Worm (Caenorhabditis elegans) whole organism, midembryonic: ENCODE results near the gene C14A4.7.

ENCODE experiments used
- T22C8.4 ChIP-seq: fragments of 200-800 bp; sonication (Bioruptor generic); IDR thresholded peaks from 2 replicates; pipeline ENCODE4 v1.3.6; 2022; ENCODE audit warnings: missing genetic modification characterization, missing compliant biosample characterization
- cog-1 ChIP-seq: sonication (generic microtip); optimal IDR thresholded peaks from 2 replicates; lab custom pipeline; 2016; ENCODE audit warnings: missing genetic modification characterization, missing compliant biosample characterization
- flt-1 ChIP-seq: fragments of 200-800 bp; sonication (Bioruptor generic); IDR thresholded peaks from 2 replicates; pipeline ENCODE4 v1.3.6; 2022; ENCODE audit warnings: missing genetic modification characterization, missing compliant biosample characterization
- klf-2 ChIP-seq: fragments of 200-800 bp; sonication (Bioruptor generic); conservative IDR thresholded peaks from 2 replicates; pipeline ENCODE4 v1.3.6; 2022; ENCODE audit warnings: missing genetic modification reagents, missing genetic modification characterization, missing compliant biosample characterization
- med-1 ChIP-seq: sonication (generic microtip); optimal IDR thresholded peaks from 2 replicates; lab custom pipeline; 2017; ENCODE audit warnings: missing genetic modification characterization, mild to moderate bottlenecking, missing compliant biosample characterization, antibody characterized with exemption, missing genetic modification reagents; ENCODE audit not compliant: insufficient read depth
- ref-1 ChIP-seq: fragments of 200-800 bp; sonication (Bioruptor generic); conservative IDR thresholded peaks from 2 replicates; pipeline ENCODE4 v1.3.6; 2022; ENCODE audit warnings: missing genetic modification reagents, missing genetic modification characterization, missing compliant biosample characterization
- tab-1 ChIP-seq: fragments of 200-800 bp; sonication (Bioruptor generic); IDR thresholded peaks from 2 replicates; pipeline ENCODE4 v1.3.6; 2022; ENCODE audit warnings: missing genetic modification characterization, missing compliant biosample characterization
- ztf-23 ChIP-seq: fragments of 200-800 bp; sonication (Bioruptor generic); IDR thresholded peaks from 2 replicates; pipeline ENCODE4 v1.3.6; 2022; ENCODE audit warnings: missing genetic modification reagents, missing genetic modification characterization, missing compliant biosample characterization
- ztf-29 ChIP-seq: fragments of 200-800 bp; sonication (Bioruptor generic); IDR thresholded peaks from 2 replicates; pipeline ENCODE4 v1.3.6; 2022; ENCODE audit warnings: missing genetic modification reagents, missing genetic modification characterization, missing compliant biosample characterization

The C14A4.7 gene

DNA sequence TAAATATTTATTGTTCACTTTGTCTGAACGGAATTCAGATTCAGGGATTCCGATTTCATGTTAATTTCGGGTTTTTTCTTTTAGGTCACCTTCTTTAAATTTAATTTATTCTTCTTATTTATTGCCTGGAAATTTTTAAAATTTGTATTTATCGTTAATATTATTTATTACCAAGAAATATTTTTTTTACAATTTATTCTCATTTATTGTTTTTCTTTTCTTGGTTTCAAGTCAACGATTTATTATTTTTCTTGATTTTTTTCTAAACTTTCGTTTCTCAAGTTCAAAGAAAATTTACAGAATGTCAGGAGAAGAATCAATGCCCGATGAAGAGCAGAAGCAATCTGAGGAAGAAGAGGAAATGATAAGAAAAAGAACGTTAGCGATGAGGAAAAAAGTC, 8.6 kb downstream of the C14A4.7 start, which contains the start of gene crn-3:
Gene crn-3 (plus strand): TSS at position 301 of the 400 bp plus-strand sequence.
- TF ChIP-seq ref-1 (GFP tag; lab: Robert Waterston, UW) (no peak), ztf-23 (GFP tag; lab: Robert Waterston, UW) (no peak), med-1 (GFP tag; lab: Kevin White, UChicago) (no peak), tab-1 (GFP tag; lab: Robert Waterston, UW) (no peak), ztf-29 (no peak), flt-1 (GFP tag; lab: Robert Waterston, UW) (no peak), T22C8.4 (GFP tag; lab: Robert Waterston, UW) (no peak), cog-1 (no peak), klf-2 (GFP tag; lab: Robert Waterston, UW) (no peak)

DNA sequence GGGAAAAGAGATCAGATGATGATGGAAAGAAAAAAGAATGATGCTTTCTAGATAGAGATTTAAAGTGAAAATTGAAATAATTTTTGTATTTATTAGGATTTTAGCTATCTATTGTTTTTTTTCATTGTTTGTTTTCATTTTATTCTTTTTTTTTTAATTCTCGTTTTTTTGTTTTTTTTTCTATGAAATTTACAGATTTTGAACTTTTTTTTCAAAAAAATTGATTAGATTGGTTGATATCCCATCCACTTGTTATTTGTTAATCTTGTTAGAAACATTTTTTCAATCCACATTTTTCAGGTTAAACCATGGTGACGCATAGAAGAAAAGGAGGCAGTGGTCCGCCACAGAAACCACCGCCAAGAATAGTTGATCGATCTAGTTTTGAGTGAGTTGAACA, 12.3 kb downstream of the C14A4.7 start, which contains the start of gene algn-9:
Gene algn-9 (plus strand): TSS at position 301 of the 400 bp plus-strand sequence.
- TF ChIP-seq ref-1 (GFP tag; lab: Robert Waterston, UW) (no peak), ztf-23 (GFP tag; lab: Robert Waterston, UW) (no peak), med-1 (GFP tag; lab: Kevin White, UChicago) (no peak), tab-1 (GFP tag; lab: Robert Waterston, UW) (no peak), klf-2 (GFP tag; lab: Robert Waterston, UW) (no peak), T22C8.4 (GFP tag; lab: Robert Waterston, UW) (no peak), cog-1 (no peak), ztf-29 (no peak), flt-1 (GFP tag; lab: Robert Waterston, UW) (no peak)

DNA sequence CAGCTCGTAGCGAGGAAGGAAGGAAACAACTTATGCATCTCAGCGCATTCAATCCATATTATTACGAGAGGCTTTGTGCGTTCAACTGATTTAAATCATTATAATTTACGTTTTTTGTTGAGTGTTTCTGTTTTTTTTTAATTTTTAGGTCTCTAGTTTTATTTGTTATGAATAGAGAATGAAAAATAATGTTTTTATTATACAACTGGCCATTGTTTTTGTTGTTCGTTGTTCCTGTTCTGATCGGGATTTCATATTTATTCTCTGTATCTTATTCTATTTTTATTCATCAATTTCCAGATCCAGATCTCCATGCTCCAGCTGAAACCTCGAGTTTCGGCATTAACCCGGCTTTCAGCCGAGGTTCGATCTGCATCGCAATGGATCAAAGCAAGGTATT, 14.0 kb downstream of the C14A4.7 start, which contains the start of gene mrps-22:
Gene mrps-22 (plus strand): TSS at position 301 of the 400 bp plus-strand sequence.
- TF ChIP-seq flt-1 (GFP tag; lab: Robert Waterston, UW), result no peak
- no peak for TF ChIP-seq T22C8.4 (GFP tag; lab: Robert Waterston, UW)
- TF ChIP-seq ztf-29, result no peak
- TF ChIP-seq ref-1 (GFP tag; lab: Robert Waterston, UW), result no peak
- TF ChIP-seq cog-1, result no peak
- TF ChIP-seq ztf-23 (GFP tag; lab: Robert Waterston, UW), result no peak
- no peak for TF ChIP-seq tab-1 (GFP tag; lab: Robert Waterston, UW)
- no peak for TF ChIP-seq med-1 (GFP tag; lab: Kevin White, UChicago)
- TF ChIP-seq klf-2 (GFP tag; lab: Robert Waterston, UW), result no peak

DNA sequence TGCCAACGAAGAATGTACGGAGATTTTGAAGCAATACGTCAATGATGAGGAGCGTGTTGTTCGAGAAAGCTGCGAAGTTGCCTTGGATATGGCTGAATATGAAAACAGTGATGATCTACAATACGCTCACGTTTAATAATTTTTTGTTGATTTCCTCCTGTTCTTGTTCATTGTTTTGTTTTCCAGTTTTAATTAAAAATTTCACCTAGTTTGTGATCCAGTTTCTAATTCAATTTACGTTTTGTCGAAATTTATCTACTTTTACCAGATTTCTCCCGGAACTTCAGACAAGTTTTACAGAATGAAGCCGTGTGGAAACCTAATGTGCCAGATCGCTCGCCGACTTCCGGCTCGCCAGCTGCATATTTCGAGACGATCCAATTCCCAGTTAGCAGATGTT, 15.5 kb downstream of the C14A4.7 start, which contains the start of gene dap-3:
Gene dap-3 (plus strand): TSS at position 301 of the 400 bp plus-strand sequence.
- TF ChIP-seq ref-1 (GFP tag; lab: Robert Waterston, UW) (no peak), flt-1 (GFP tag; lab: Robert Waterston, UW) (no peak), ztf-23 (GFP tag; lab: Robert Waterston, UW) (no peak), tab-1 (GFP tag; lab: Robert Waterston, UW) (no peak), med-1 (GFP tag; lab: Kevin White, UChicago) (no peak), cog-1 (no peak), T22C8.4 (GFP tag; lab: Robert Waterston, UW) (no peak), ztf-29 (no peak), klf-2 (GFP tag; lab: Robert Waterston, UW) (no peak)

- TF ChIP-seq tab-1 (GFP tag; lab: Robert Waterston, UW), result no peak
- no peak for TF ChIP-seq ztf-29
- TF ChIP-seq ref-1 (GFP tag; lab: Robert Waterston, UW), result no peak
Measured at ce11 chrII:10579655-10580054, 16.7 kb downstream of the C14A4.7 start, which contains the start of gene dohh-1. Gene dohh-1, plus strand, starts transcription at chrII:10579955.

ce11 chrII:10578843-10579430, 17.4 kb downstream of the C14A4.7 start, which contains the start of gene rpb-6:
Gene rpb-6, plus strand, starts transcription at chrII:10579380.
- TF ChIP-seq T22C8.4 (GFP tag; lab: Robert Waterston, UW) (no peak), med-1 (GFP tag; lab: Kevin White, UChicago) (no peak), cog-1 (no peak), ztf-23 (GFP tag; lab: Robert Waterston, UW) (no peak), ztf-29 (no peak), tab-1 (GFP tag; lab: Robert Waterston, UW) (no peak)

DNA sequence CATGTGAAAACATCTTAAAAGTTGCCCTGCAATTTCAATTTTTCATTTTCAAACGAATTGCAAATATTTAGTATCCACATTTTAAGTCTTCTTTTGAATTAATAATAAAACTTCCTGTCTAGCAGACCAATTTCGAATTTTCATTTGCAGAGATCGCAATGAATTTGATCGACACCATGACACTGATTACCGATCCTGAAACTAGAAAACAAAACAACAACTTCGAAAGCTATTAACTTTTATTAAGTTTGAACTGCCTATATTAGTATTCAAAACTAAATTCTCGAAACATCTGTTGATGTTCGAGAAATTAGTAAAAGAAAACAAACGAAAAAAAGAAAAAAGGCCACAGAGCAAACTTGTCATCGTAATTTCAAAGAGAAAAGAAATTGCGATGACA, 22.2 kb downstream of the C14A4.7 start:
- TF ChIP-seq med-1 (GFP tag; lab: Kevin White, UChicago), result no peak
- TF ChIP-seq flt-1 (GFP tag; lab: Robert Waterston, UW), result no peak
- TF ChIP-seq ref-1 (GFP tag; lab: Robert Waterston, UW), result no peak
- no peak for TF ChIP-seq T22C8.4 (GFP tag; lab: Robert Waterston, UW)

- TF ChIP-seq flt-1 (GFP tag; lab: Robert Waterston, UW) (no peak), tab-1 (GFP tag; lab: Robert Waterston, UW) (no peak), klf-2 (GFP tag; lab: Robert Waterston, UW) (no peak), T22C8.4 (GFP tag; lab: Robert Waterston, UW) (no peak), cog-1 (no peak)
Measured at ce11 chrII:10571967-10572366, 24.4 kb downstream of the C14A4.7 start, which contains the start of gene C06A1.3. Gene C06A1.3, plus strand, starts transcription at chrII:10572267.

DNA sequence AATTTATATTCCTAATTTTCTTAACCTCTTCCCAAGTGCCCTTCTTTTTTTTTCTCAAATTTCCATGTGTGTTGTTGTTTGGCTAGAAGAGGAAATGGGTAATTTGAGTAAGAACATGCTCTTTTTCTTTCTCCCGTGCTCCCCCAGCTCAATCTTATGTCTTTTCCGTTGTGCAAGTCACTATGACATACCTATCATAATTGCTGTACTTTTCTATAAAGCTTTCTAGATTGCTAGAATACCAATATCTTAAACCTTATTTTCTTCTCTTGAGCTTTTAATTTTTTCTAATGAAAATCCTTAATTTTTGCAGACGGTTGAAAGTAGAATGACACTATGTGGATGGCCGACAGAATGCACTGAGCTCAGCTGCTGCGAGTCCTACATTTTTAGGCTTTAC, 26.1 kb downstream of the C14A4.7 start, which contains the start of gene txt-13:
Gene txt-13 (plus strand): TSS at position 301 of the 400 bp plus-strand sequence.
- TF ChIP-seq ref-1 (GFP tag; lab: Robert Waterston, UW) (no peak), cog-1 (no peak), T22C8.4 (GFP tag; lab: Robert Waterston, UW) (no peak), klf-2 (GFP tag; lab: Robert Waterston, UW) (no peak), ztf-23 (GFP tag; lab: Robert Waterston, UW) (no peak), tab-1 (GFP tag; lab: Robert Waterston, UW) (no peak), med-1 (GFP tag; lab: Kevin White, UChicago) (no peak), ztf-29 (no peak), flt-1 (GFP tag; lab: Robert Waterston, UW) (no peak)
